Fruit fly (Drosophila melanogaster) whole organism, embryonic: Measurements from ENCODE around the gene Lamp1.
A peak's percentile ranks its signal among the peaks of the same experiment; 100 is the strongest.

Experiments
- Awh ChIP-seq: fragments of 200-800 bp; sonication (Bioruptor generic); IDR thresholded peaks from 2 replicates; pipeline ENCODE4, ENCODE4 v1.3.6; 2022; ENCODE audit warnings: missing biosample characterization, missing genetic modification characterization
- BEAF-32 ChIP-seq: fragments of 200-800 bp; sonication (Bioruptor generic); optimal IDR thresholded peaks from 3 replicates; lab custom pipeline; 2017; ENCODE audit warnings: missing biosample characterization, missing genetic modification characterization, mild to moderate bottlenecking, moderate library complexity, missing genetic modification reagents
- BtbVII ChIP-seq: fragments of 200-800 bp; sonication (Bioruptor generic); optimal IDR thresholded peaks from 3 replicates; lab custom pipeline; 2017; ENCODE audit warnings: missing biosample characterization, mild to moderate bottlenecking, missing genetic modification characterization
- C15 ChIP-seq: fragments of 200-800 bp; sonication (Bioruptor generic); IDR thresholded peaks from 3 replicates; pipeline ENCODE4 v1.3.6; 2022; ENCODE audit warnings: missing biosample characterization, missing genetic modification characterization
- CG11695 ChIP-seq: fragments of 200-800 bp; sonication (Bioruptor generic); IDR thresholded peaks from 3 replicates; pipeline ENCODE4 v1.3.6; 2022; ENCODE audit warnings: missing biosample characterization, missing genetic modification characterization
- CG14441 ChIP-seq: fragments of 200-800 bp; sonication (Bioruptor generic); IDR thresholded peaks from 2 replicates; pipeline ENCODE4 v1.3.6; 2022; ENCODE audit warnings: missing biosample characterization, missing genetic modification characterization
- CG15269 ChIP-seq: fragments of 200-800 bp; sonication (Bioruptor generic); optimal IDR thresholded peaks from 2 replicates; lab custom pipeline; 2018; ENCODE audit warnings: missing biosample characterization, mild to moderate bottlenecking, missing genetic modification characterization, moderate library complexity
- CG15479 ChIP-seq: fragments of 200-800 bp; sonication (Bioruptor generic); optimal IDR thresholded peaks from 3 replicates; lab custom pipeline; 2019; ENCODE audit warnings: missing biosample characterization, mild to moderate bottlenecking, missing genetic modification characterization, moderate library complexity
- CG15696 ChIP-seq: fragments of 200-800 bp; sonication (Bioruptor generic); optimal IDR thresholded peaks from 2 replicates; lab custom pipeline; 2019; ENCODE audit warnings: missing biosample characterization, mild to moderate bottlenecking, missing genetic modification characterization, moderate library complexity
- CG1602 ChIP-seq: fragments of 200-800 bp; sonication (Bioruptor generic); optimal IDR thresholded peaks from 3 replicates; lab custom pipeline; 2016; ENCODE audit warnings: missing biosample characterization, missing genetic modification characterization
- CG16779 ChIP-seq: fragments of 200-800 bp; sonication (Bioruptor generic); IDR thresholded peaks from 2 replicates; pipeline ENCODE4 v1.3.6; 2022; ENCODE audit warnings: missing biosample characterization, missing genetic modification characterization
- CG16863 ChIP-seq: fragments of 200-800 bp; sonication (Bioruptor generic); optimal IDR thresholded peaks from 3 replicates; lab custom pipeline; 2016; ENCODE audit warnings: missing biosample characterization, missing genetic modification characterization
- CG17612 ChIP-seq: fragments of 200-800 bp; sonication (Bioruptor generic); IDR thresholded peaks from 2 replicates; pipeline ENCODE4 v1.3.6; 2022; ENCODE audit warnings: missing biosample characterization, missing genetic modification characterization
- CG17912 ChIP-seq: fragments of 200-800 bp; sonication (Bioruptor generic); optimal IDR thresholded peaks from 2 replicates; lab custom pipeline; 2018; ENCODE audit warnings: missing biosample characterization, mild to moderate bottlenecking, missing genetic modification characterization
- CG18262 ChIP-seq: fragments of 200-800 bp; optimal IDR thresholded peaks from 3 replicates; lab custom pipeline; 2019; ENCODE audit warnings: missing biosample characterization, mild to moderate bottlenecking, missing genetic modification characterization, moderate library complexity
- CG18764 ChIP-seq: fragments of 200-800 bp; sonication (Bioruptor generic); optimal IDR thresholded peaks from 3 replicates; lab custom pipeline; 2016; ENCODE audit warnings: missing biosample characterization, missing genetic modification characterization
- CG2120 ChIP-seq: fragments of 200-800 bp; sonication (Bioruptor generic); optimal IDR thresholded peaks from 3 replicates; lab custom pipeline; 2016; ENCODE audit warnings: missing biosample characterization, missing genetic modification characterization
- CG2678 ChIP-seq: fragments of 200-800 bp; sonication (Bioruptor generic); optimal IDR thresholded peaks from 3 replicates; lab custom pipeline; 2019; ENCODE audit warnings: missing biosample characterization, mild to moderate bottlenecking, missing genetic modification characterization, moderate library complexity
- CG2712 ChIP-seq: fragments of 200-800 bp; optimal IDR thresholded peaks from 3 replicates; lab custom pipeline; 2019; ENCODE audit warnings: missing biosample characterization, mild to moderate bottlenecking, missing genetic modification characterization, moderate library complexity
- CG30020 ChIP-seq: fragments of 200-800 bp; optimal IDR thresholded peaks from 2 replicates; lab custom pipeline; 2019; ENCODE audit warnings: missing biosample characterization, mild to moderate bottlenecking, missing genetic modification characterization, moderate library complexity
- CG31441 ChIP-seq: fragments of 200-800 bp; sonication (Bioruptor generic); IDR thresholded peaks from 2 replicates; pipeline ENCODE4 v1.3.6; 2022; ENCODE audit warnings: missing biosample characterization, missing genetic modification characterization
- CG3163 ChIP-seq: fragments of 200-800 bp; sonication (Bioruptor generic); optimal IDR thresholded peaks from 3 replicates; lab custom pipeline; 2016; ENCODE audit warnings: missing biosample characterization, missing genetic modification characterization
- CG34422 ChIP-seq: fragments of 200-800 bp; sonication (Bioruptor generic); IDR thresholded peaks from 3 replicates; pipeline ENCODE4 v1.3.6; 2022; ENCODE audit warnings: missing biosample characterization, missing genetic modification characterization
- CG4360 ChIP-seq: fragments of 200-800 bp; sonication (Bioruptor generic); IDR thresholded peaks from 2 replicates; pipeline ENCODE4 v1.3.6; 2022; ENCODE audit warnings: missing biosample characterization, missing genetic modification characterization
- CG6689 ChIP-seq: fragments of 200-800 bp; sonication (Bioruptor generic); IDR thresholded peaks from 2 replicates; pipeline ENCODE4 v1.3.6; 2022; ENCODE audit warnings: missing biosample characterization, missing genetic modification characterization
- CG8944 ChIP-seq: fragments of 200-800 bp; sonication (Bioruptor generic); optimal IDR thresholded peaks from 3 replicates; lab custom pipeline; 2016; ENCODE audit warnings: missing biosample characterization, missing genetic modification characterization
- CG9817 ChIP-seq: fragments of 200-800 bp; sonication (Bioruptor generic); optimal IDR thresholded peaks from 2 replicates; lab custom pipeline; 2018; ENCODE audit warnings: missing biosample characterization, mild to moderate bottlenecking, missing genetic modification characterization, moderate library complexity
- Doc2 ChIP-seq: fragments of 200-800 bp; sonication (Bioruptor generic); IDR thresholded peaks from 2 replicates; pipeline ENCODE4 v1.3.6; 2022; ENCODE audit warnings: missing biosample characterization, missing genetic modification characterization
- Doc3 ChIP-seq: fragments of 200-800 bp; sonication (Bioruptor generic); IDR thresholded peaks from 3 replicates; pipeline ENCODE4 v1.3.6; 2022; ENCODE audit warnings: missing biosample characterization, missing genetic modification characterization; ENCODE audit not compliant: partially characterized antibody
- Hand ChIP-seq: fragments of 200-800 bp; sonication (Bioruptor generic); optimal IDR thresholded peaks from 2 replicates; lab custom pipeline; 2017; ENCODE audit warnings: mild to moderate bottlenecking, missing biosample characterization, missing genetic modification reagents, missing genetic modification characterization
- Jarid2 ChIP-seq: fragments of 200-800 bp; sonication (Bioruptor generic); optimal IDR thresholded peaks from 3 replicates; lab custom pipeline; 2017; ENCODE audit warnings: mild to moderate bottlenecking, missing biosample characterization, missing genetic modification reagents, missing genetic modification characterization
- MTF-1 ChIP-seq: fragments of 200-800 bp; sonication (Bioruptor generic); optimal IDR thresholded peaks from 2 replicates; lab custom pipeline; 2018; ENCODE audit warnings: missing biosample characterization, mild to moderate bottlenecking, missing genetic modification characterization, borderline replicate concordance
- Trl ChIP-seq, 3 experiments: fragments of >200 bp in 2 of 3; fragments of 200-800 bp in 1 of 3; sonication (Bioruptor generic) in 1 of 3; optimal IDR thresholded peaks; 2 replicates in 1 of 3; 3 replicates in 2 of 3; lab custom pipeline; 2016 to 2017; ENCODE audit warnings: missing biosample characterization in 1 of 3, missing genetic modification characterization in 1 of 3
- croc ChIP-seq: fragments of 200-800 bp; sonication (Bioruptor generic); conservative IDR thresholded peaks from 3 replicates; pipeline ENCODE4 v1.3.6; 2022; ENCODE audit warnings: missing biosample characterization, missing genetic modification characterization
- disco-r ChIP-seq: fragments of 200-800 bp; sonication (Bioruptor generic); optimal IDR thresholded peaks from 2 replicates; lab custom pipeline; 2016; ENCODE audit warnings: missing biosample characterization, missing genetic modification characterization
- exex ChIP-seq: fragments of 200-800 bp; sonication (Bioruptor generic); optimal IDR thresholded peaks from 4 replicates; lab custom pipeline; 2018; ENCODE audit warnings: missing biosample characterization, mild to moderate bottlenecking, missing genetic modification characterization, moderate library complexity
- grau ChIP-seq: fragments of 200-800 bp; optimal IDR thresholded peaks from 3 replicates; lab custom pipeline; 2019; ENCODE audit warnings: missing biosample characterization, mild to moderate bottlenecking, missing genetic modification characterization, moderate library complexity
- lilli ChIP-seq: fragments of 200-800 bp; sonication (Bioruptor generic); optimal IDR thresholded peaks from 3 replicates; lab custom pipeline; 2016; ENCODE audit warnings: missing biosample characterization, missing genetic modification characterization
- odd ChIP-seq: fragments of 200-800 bp; sonication (Bioruptor generic); optimal IDR thresholded peaks from 2 replicates; lab custom pipeline; 2017; ENCODE audit warnings: missing biosample characterization, mild to moderate bottlenecking, missing genetic modification characterization
- psq ChIP-seq: fragments of 200-800 bp; sonication (Bioruptor generic); optimal IDR thresholded peaks from 2 replicates; lab custom pipeline; 2017; ENCODE audit warnings: missing biosample characterization, missing genetic modification characterization
- run ChIP-seq: fragments of 200-800 bp; sonication (Bioruptor generic); optimal IDR thresholded peaks from 3 replicates; lab custom pipeline; 2018; ENCODE audit warnings: missing biosample characterization, mild to moderate bottlenecking, missing genetic modification characterization
- salm ChIP-seq: fragments of 200-800 bp; sonication (Bioruptor generic); optimal IDR thresholded peaks from 2 replicates; lab custom pipeline; 2018; ENCODE audit warnings: missing biosample characterization, mild to moderate bottlenecking, missing genetic modification characterization
- sim ChIP-seq: fragments of 200-800 bp; sonication (Bioruptor generic); IDR thresholded peaks from 2 replicates; pipeline ENCODE4 v1.3.6; 2022; ENCODE audit warnings: missing biosample characterization, missing genetic modification characterization
- sisA ChIP-seq: fragments of 200-800 bp; sonication (Bioruptor generic); IDR thresholded peaks from 2 replicates; pipeline ENCODE4 v1.3.6; 2022; ENCODE audit warnings: missing biosample characterization, missing genetic modification characterization
- slbo ChIP-seq: fragments of 200-800 bp; sonication (Bioruptor generic); IDR thresholded peaks from 2 replicates; pipeline ENCODE4 v1.3.6; 2022; ENCODE audit warnings: missing biosample characterization, missing genetic modification characterization
- sob ChIP-seq: fragments of 200-800 bp; sonication (Bioruptor generic); IDR thresholded peaks from 2 replicates; pipeline ENCODE4 v1.3.6; 2022; ENCODE audit warnings: missing biosample characterization, missing genetic modification characterization
- sr ChIP-seq: fragments of 200-800 bp; sonication (Bioruptor generic); IDR thresholded peaks from 3 replicates; pipeline ENCODE4 v1.3.6; 2022; ENCODE audit warnings: missing biosample characterization, missing genetic modification characterization
- ssp ChIP-seq: fragments of 200-800 bp; sonication (Bioruptor generic); IDR thresholded peaks from 2 replicates; pipeline ENCODE4 v1.3.6; 2022; ENCODE audit warnings: missing biosample characterization, missing genetic modification characterization
- twi ChIP-seq: fragments of 200-800 bp; optimal IDR thresholded peaks from 2 replicates; lab custom pipeline; 2019; ENCODE audit warnings: missing biosample characterization, mild to moderate bottlenecking, missing genetic modification characterization, moderate library complexity
- unc-4 ChIP-seq: fragments of 200-800 bp; sonication (Bioruptor generic); IDR thresholded peaks from 2 replicates; pipeline ENCODE4 v1.3.6; 2022; ENCODE audit warnings: missing biosample characterization, missing genetic modification characterization; ENCODE audit not compliant: partially characterized antibody
- zf30C ChIP-seq: fragments of 200-800 bp; sonication (Bioruptor generic); optimal IDR thresholded peaks from 3 replicates; lab custom pipeline; 2018; ENCODE audit warnings: missing biosample characterization, mild to moderate bottlenecking, missing genetic modification characterization

Gene Lamp1

dm6 chr2L:21573226-21573791 lies at the start of gene Lamp1:
TSS of gene Lamp1 (plus strand) at chr2L:21573389.
- peak; percentile 99 for TF ChIP-seq ssp (GFP tag; lab: Robert Waterston, UW)
- no peak for TF ChIP-seq psq (GFP tag; lab: Kevin White, UChicago)
- no peak for TF ChIP-seq Awh (GFP tag; lab: Robert Waterston, UW)
- no peak for TF ChIP-seq slbo
- no peak for TF ChIP-seq Jarid2 (GFP tag; lab: Kevin White, UChicago)
- peak; percentile 52 for TF ChIP-seq CG18262 (tag; lab: Kevin White, UChicago)
- TF ChIP-seq croc: no peak; the same call in 2 of the 3 replicates
- TF ChIP-seq CG11695 (GFP tag; lab: Robert Waterston, UW): no peak
- TF ChIP-seq CG16863 (GFP tag; lab: Kevin White, UChicago): no peak
- TF ChIP-seq BEAF-32 (GFP tag; lab: Kevin White, UChicago): peak; percentile 60
- TF ChIP-seq CG15696 (tag; lab: Kevin White, UChicago): peak; percentile 36
- no peak for TF ChIP-seq disco-r
- peak; percentile 62 for TF ChIP-seq CG31441 (GFP tag; lab: Robert Waterston, UW)
- TF ChIP-seq Doc3: no peak
- peak; percentile 64 for TF ChIP-seq CG2712
- no peak; the same call in 1 of the 2 replicates for TF ChIP-seq unc-4
- TF ChIP-seq CG16779 (GFP tag; lab: Robert Waterston, UW): no peak
- no peak for TF ChIP-seq CG4360 (GFP tag; lab: Robert Waterston, UW)
- TF ChIP-seq sr (GFP tag; lab: Robert Waterston, UW): no peak
- peak; percentile 37 for TF ChIP-seq CG9817
- TF ChIP-seq CG3163 (GFP tag; lab: Kevin White, UChicago): no peak
- TF ChIP-seq BtbVII (GFP tag; lab: Kevin White, UChicago): peak; percentile 17
- no peak for TF ChIP-seq CG15479 (GFP tag; lab: Kevin White, UChicago)
- no peak for TF ChIP-seq sisA (GFP tag; lab: Robert Waterston, UW)
- TF ChIP-seq C15: no peak
- TF ChIP-seq salm (tag; lab: Kevin White, UChicago): no peak
- TF ChIP-seq Hand: no peak
- TF ChIP-seq grau (tag; lab: Kevin White, UChicago): peak; percentile 49
- TF ChIP-seq CG14441 (GFP tag; lab: Robert Waterston, UW): no peak
- no peak for TF ChIP-seq CG17912 (GFP tag; lab: Kevin White, UChicago)
- TF ChIP-seq CG2678 (tag; lab: Kevin White, UChicago): peak; percentile 35
- no peak for TF ChIP-seq CG1602
- TF ChIP-seq CG18764 (GFP tag; lab: Kevin White, UChicago): no peak
- peak; percentile 3 for TF ChIP-seq lilli (GFP tag; lab: Kevin White, UChicago)
- TF ChIP-seq odd: no peak
- TF ChIP-seq twi: peak; percentile 29
- TF ChIP-seq Trl (optimal IDR thresholded peaks at IDR 0.05; lab: Kevin White, UChicago): no peak
- TF ChIP-seq Trl (GFP tag; optimal IDR thresholded peaks at IDR 0.05; lab: Kevin White, UChicago): no peak
- no peak for TF ChIP-seq sim
- no peak for TF ChIP-seq CG6689 (GFP tag; lab: Robert Waterston, UW)
- peak; percentile 7 for TF ChIP-seq CG15269 (tag; lab: Kevin White, UChicago)
- peak; percentile 43; the same call in 1 of the 2 replicates for TF ChIP-seq sob
- no peak; the same call in 2 of the 3 replicates for TF ChIP-seq CG34422 (GFP tag; lab: Robert Waterston, UW)
- no peak for TF ChIP-seq CG8944 (GFP tag; lab: Kevin White, UChicago)
- no peak for TF ChIP-seq Doc2 (GFP tag; lab: Robert Waterston, UW)
- TF ChIP-seq CG2120: no peak
- no peak for TF ChIP-seq run (tag; lab: Kevin White, UChicago)
- TF ChIP-seq exex: no peak
- TF ChIP-seq CG30020 (tag; lab: Kevin White, UChicago): peak; percentile 99
- no peak for TF ChIP-seq zf30C (GFP tag; lab: Kevin White, UChicago)
- TF ChIP-seq CG17612: no peak
- no peak for TF ChIP-seq MTF-1
